Fruit fly (Drosophila melanogaster) whole organism, embryonic: Measurements from ENCODE around the gene PolG2.

ENCODE experiments used
- CG10274 ChIP-seq: fragments of 200-800 bp; sonication (Bioruptor generic); optimal IDR thresholded peaks from 3 replicates; lab custom pipeline; 2017; ENCODE audit warnings: missing biosample characterization, mild to moderate bottlenecking, missing genetic modification characterization
- CG11504 ChIP-seq: fragments of 200-800 bp; sonication (Bioruptor generic); optimal IDR thresholded peaks from 3 replicates; lab custom pipeline; 2019; ENCODE audit warnings: missing biosample characterization, mild to moderate bottlenecking, missing genetic modification characterization, moderate library complexity
- CG12071 ChIP-seq: fragments of 200-800 bp; sonication (Bioruptor generic); optimal IDR thresholded peaks from 3 replicates; lab custom pipeline; 2018; ENCODE audit warnings: missing biosample characterization, mild to moderate bottlenecking, missing genetic modification characterization
- CG12155 ChIP-seq: fragments of 200-800 bp; sonication (Bioruptor generic); optimal IDR thresholded peaks from 3 replicates; lab custom pipeline; 2016; ENCODE audit warnings: missing biosample characterization, missing genetic modification characterization
- CG14860 ChIP-seq: fragments of 200-800 bp; sonication (Bioruptor generic); IDR thresholded peaks from 3 replicates; pipeline ENCODE4 v1.3.6; 2022; ENCODE audit warnings: missing biosample characterization, missing genetic modification characterization; ENCODE audit not compliant: partially characterized antibody
- CG15514 ChIP-seq: fragments of 200-800 bp; sonication (Bioruptor generic); optimal IDR thresholded peaks from 3 replicates; lab custom pipeline; 2017; ENCODE audit warnings: missing biosample characterization, missing genetic modification characterization, mild to moderate bottlenecking, moderate library complexity, missing genetic modification reagents
- CG16863 ChIP-seq: fragments of 200-800 bp; sonication (Bioruptor generic); optimal IDR thresholded peaks from 3 replicates; lab custom pipeline; 2016; ENCODE audit warnings: missing biosample characterization, missing genetic modification characterization
- CG17385 ChIP-seq: fragments of 200-800 bp; sonication (Bioruptor generic); optimal IDR thresholded peaks from 3 replicates; lab custom pipeline; 2018; ENCODE audit warnings: missing biosample characterization, mild to moderate bottlenecking, missing genetic modification characterization
- CG18599 ChIP-seq: fragments of 200-800 bp; sonication (Bioruptor generic); optimal IDR thresholded peaks from 3 replicates; lab custom pipeline; 2017; ENCODE audit warnings: missing biosample characterization, missing genetic modification characterization, mild to moderate bottlenecking, moderate library complexity, missing genetic modification reagents
- CG2199 ChIP-seq: fragments of 200-800 bp; sonication (Bioruptor generic); IDR thresholded peaks from 3 replicates; pipeline ENCODE4 v1.3.6; 2022; ENCODE audit warnings: missing biosample characterization, missing genetic modification characterization
- CG2875 ChIP-seq: fragments of 200-800 bp; sonication (Bioruptor generic); optimal IDR thresholded peaks from 2 replicates; lab custom pipeline; 2017; ENCODE audit warnings: missing biosample characterization, mild to moderate bottlenecking, missing genetic modification characterization, missing genetic modification reagents
- CG3281 ChIP-seq: fragments of 200-800 bp; sonication (Bioruptor generic); optimal IDR thresholded peaks from 3 replicates; lab custom pipeline; 2017; ENCODE audit warnings: missing biosample characterization, mild to moderate bottlenecking, missing genetic modification characterization
- CG34376 ChIP-seq: fragments of 200-800 bp; sonication (Bioruptor generic); optimal IDR thresholded peaks from 2 replicates; lab custom pipeline; 2018; ENCODE audit warnings: missing biosample characterization, mild to moderate bottlenecking, missing genetic modification characterization
- CG34422 ChIP-seq: fragments of 200-800 bp; sonication (Bioruptor generic); IDR thresholded peaks from 3 replicates; pipeline ENCODE4 v1.3.6; 2022; ENCODE audit warnings: missing biosample characterization, missing genetic modification characterization
- CG3995 ChIP-seq: fragments of 200-800 bp; sonication (Bioruptor generic); optimal IDR thresholded peaks from 3 replicates; lab custom pipeline; 2016; ENCODE audit warnings: missing biosample characterization, missing genetic modification characterization
- CG4617 ChIP-seq: fragments of 200-800 bp; sonication (Bioruptor generic); optimal IDR thresholded peaks from 3 replicates; lab custom pipeline; 2016; ENCODE audit warnings: missing biosample characterization, missing genetic modification characterization, borderline replicate concordance
- CG6791 ChIP-seq: fragments of 200-800 bp; sonication (Bioruptor generic); IDR thresholded peaks from 3 replicates; pipeline ENCODE4 v1.3.6; 2022; ENCODE audit warnings: missing biosample characterization, missing genetic modification characterization; ENCODE audit not compliant: partially characterized antibody
- CG7963 ChIP-seq: fragments of 200-800 bp; sonication (Bioruptor generic); IDR thresholded peaks from 3 replicates; pipeline ENCODE4 v1.3.6; 2022; ENCODE audit warnings: missing biosample characterization, missing genetic modification characterization; ENCODE audit not compliant: partially characterized antibody
- CG8089 ChIP-seq: fragments of 200-800 bp; sonication (Bioruptor generic); optimal IDR thresholded peaks from 3 replicates; lab custom pipeline; 2016; ENCODE audit warnings: missing biosample characterization, missing genetic modification characterization
- Doc3 ChIP-seq: fragments of 200-800 bp; sonication (Bioruptor generic); IDR thresholded peaks from 3 replicates; pipeline ENCODE4 v1.3.6; 2022; ENCODE audit warnings: missing biosample characterization, missing genetic modification characterization; ENCODE audit not compliant: partially characterized antibody
- E2f2 ChIP-seq: fragments of 200-800 bp; sonication (Bioruptor generic); IDR thresholded peaks from 2 replicates; pipeline ENCODE4 v1.3.6; 2022; ENCODE audit warnings: missing biosample characterization, missing genetic modification characterization
- Fer3 ChIP-seq: fragments of 200-800 bp; sonication (Bioruptor generic); optimal IDR thresholded peaks from 2 replicates; lab custom pipeline; 2018; ENCODE audit warnings: missing biosample characterization, mild to moderate bottlenecking, missing genetic modification characterization, moderate library complexity
- GATAe ChIP-seq: fragments of 200-800 bp; sonication (Bioruptor generic); conservative IDR thresholded peaks from 2 replicates; pipeline ENCODE4 v1.3.6; 2022; ENCODE audit warnings: missing biosample characterization, missing genetic modification characterization
- H2.0 ChIP-seq: fragments of 200-800 bp; sonication (Bioruptor generic); IDR thresholded peaks from 2 replicates; pipeline ENCODE4 v1.3.6; 2022; ENCODE audit warnings: missing biosample characterization, missing genetic modification characterization
- HLH4C ChIP-seq: fragments of 200-800 bp; sonication (Bioruptor generic); IDR thresholded peaks from 3 replicates; pipeline ENCODE4 v1.3.6; 2022; ENCODE audit warnings: missing biosample characterization, missing genetic modification characterization; ENCODE audit not compliant: partially characterized antibody
- Hr78 ChIP-seq, 2 experiments: fragments of 200-800 bp in 1 of 2; fragments of >200 bp in 1 of 2; sonication (Bioruptor generic) in 1 of 2; optimal IDR thresholded peaks; 2 replicates each; lab custom pipeline; 2017 to 2019; ENCODE audit warnings: missing biosample characterization in 2 of 2, missing genetic modification characterization in 2 of 2, mild to moderate bottlenecking in 1 of 2, moderate library complexity in 1 of 2
- MBD-R2 ChIP-seq: fragments of 200-800 bp; sonication (Bioruptor generic); IDR thresholded peaks from 2 replicates; pipeline ENCODE4 v1.3.6; 2022; ENCODE audit warnings: missing biosample characterization, missing genetic modification characterization
- MESR4 ChIP-seq: fragments of 200-800 bp; sonication (Bioruptor generic); optimal IDR thresholded peaks from 2 replicates; lab custom pipeline; 2018; ENCODE audit warnings: missing biosample characterization, mild to moderate bottlenecking, missing genetic modification characterization, moderate library complexity
- Optix ChIP-seq: fragments of 200-800 bp; sonication (Bioruptor generic); IDR thresholded peaks from 3 replicates; pipeline ENCODE4 v1.3.6; 2022; ENCODE audit warnings: missing biosample characterization, missing genetic modification characterization
- Pdp1 ChIP-seq, 2 experiments: fragments of 200-800 bp; sonication (Bioruptor generic); optimal IDR thresholded peaks; 3 replicates each; lab custom pipeline; 2016; ENCODE audit warnings: missing biosample characterization in 2 of 2, missing genetic modification characterization in 2 of 2, mild to moderate bottlenecking in 1 of 2, moderate library complexity in 1 of 2
- Xbp1 ChIP-seq: fragments of 200-800 bp; sonication (Bioruptor generic); optimal IDR thresholded peaks from 3 replicates; lab custom pipeline; 2016; ENCODE audit warnings: missing biosample characterization, mild to moderate bottlenecking, missing genetic modification characterization
- aop ChIP-seq: fragments of 200-800 bp; sonication (Bioruptor generic); IDR thresholded peaks from 2 replicates; pipeline ENCODE4 v1.3.6; 2022; ENCODE audit warnings: missing biosample characterization, missing genetic modification characterization
- bbx ChIP-seq: fragments of 200-800 bp; sonication (Bioruptor generic); IDR thresholded peaks from 2 replicates; pipeline ENCODE4 v1.3.6; 2022; ENCODE audit warnings: missing biosample characterization, missing genetic modification characterization; ENCODE audit not compliant: partially characterized antibody
- ewg ChIP-seq: fragments of 200-800 bp; sonication (Bioruptor generic); optimal IDR thresholded peaks from 3 replicates; lab custom pipeline; 2017; ENCODE audit warnings: mild to moderate bottlenecking, missing biosample characterization, missing genetic modification reagents, missing genetic modification characterization
- exex ChIP-seq: fragments of 200-800 bp; sonication (Bioruptor generic); optimal IDR thresholded peaks from 4 replicates; lab custom pipeline; 2018; ENCODE audit warnings: missing biosample characterization, mild to moderate bottlenecking, missing genetic modification characterization, moderate library complexity
- fu2 ChIP-seq: fragments of 200-800 bp; sonication (Bioruptor generic); optimal IDR thresholded peaks from 2 replicates; lab custom pipeline; 2016; ENCODE audit warnings: missing biosample characterization, missing genetic modification characterization
- grn ChIP-seq: fragments of 200-800 bp; sonication (Bioruptor generic); optimal IDR thresholded peaks from 3 replicates; lab custom pipeline; 2017; ENCODE audit warnings: missing biosample characterization, missing genetic modification characterization
- inv ChIP-seq: fragments of 200-800 bp; sonication (Bioruptor generic); IDR thresholded peaks from 2 replicates; pipeline ENCODE4 v1.3.6; 2022; ENCODE audit warnings: missing biosample characterization, missing genetic modification characterization; ENCODE audit not compliant: partially characterized antibody
- knrl ChIP-seq: fragments of 200-800 bp; sonication (Bioruptor generic); IDR thresholded peaks from 3 replicates; pipeline ENCODE4 v1.3.6; 2022; ENCODE audit warnings: missing biosample characterization, missing genetic modification characterization; ENCODE audit not compliant: partially characterized antibody
- lbe ChIP-seq: fragments of 200-800 bp; sonication (Bioruptor generic); optimal IDR thresholded peaks from 2 replicates; lab custom pipeline; 2016; ENCODE audit warnings: missing biosample characterization, mild to moderate bottlenecking, missing genetic modification characterization
- nmo ChIP-seq: fragments of 200-800 bp; sonication (Bioruptor generic); optimal IDR thresholded peaks from 2 replicates; lab custom pipeline; 2018; ENCODE audit warnings: missing biosample characterization, mild to moderate bottlenecking, missing genetic modification characterization, moderate library complexity
- pzg ChIP-seq: fragments of 200-800 bp; sonication (Bioruptor generic); optimal IDR thresholded peaks from 3 replicates; lab custom pipeline; 2018; ENCODE audit warnings: missing biosample characterization, mild to moderate bottlenecking, missing genetic modification characterization, moderate library complexity
- sens ChIP-seq: fragments of 200-800 bp; sonication (Bioruptor generic); peaks from one replicate; lab custom pipeline; 2016; ENCODE audit warnings: missing biosample characterization, missing genetic modification characterization
- slp2 ChIP-seq: fragments of 200-800 bp; sonication (Bioruptor generic); optimal IDR thresholded peaks from 2 replicates; lab custom pipeline; 2016; ENCODE audit warnings: missing biosample characterization, missing genetic modification characterization
- sug ChIP-seq: fragments of 200-800 bp; optimal IDR thresholded peaks from 2 replicates; lab custom pipeline; 2019; ENCODE audit warnings: missing biosample characterization, mild to moderate bottlenecking, missing genetic modification characterization, moderate library complexity
- vfl ChIP-seq: fragments of 200-800 bp; sonication (Bioruptor generic); optimal IDR thresholded peaks from 2 replicates; lab custom pipeline; 2016; ENCODE audit warnings: missing biosample characterization, missing genetic modification characterization

Gene PolG2

dm6 chr2L:13784155-13784681 lies 48.7 kb downstream of the PolG2 start, which contains the start of gene CG16890:
Gene CG16890, minus strand, starts transcription at chr2L:13784338.
- TF ChIP-seq lbe (GFP tag; lab: Kevin White, UChicago) (no peak), CG7963 (GFP tag; lab: Robert Waterston, UW) (0 out of 3 replicates have a peak, but pooled peaks have one; percentile 36), MESR4 (peak; percentile 90), MBD-R2 (GFP tag; lab: Robert Waterston, UW) (0 out of 2 replicates have a peak, but pooled peaks have one; percentile 54), bbx (GFP tag; lab: Robert Waterston, UW) (0 out of 2 replicates have a peak, but pooled peaks have one; percentile 41), knrl (GFP tag; lab: Robert Waterston, UW) (0 out of 3 replicates have a peak, but pooled peaks have one; percentile 6), E2f2 (GFP tag; lab: Robert Waterston, UW) (no peak), H2.0 (GFP tag; lab: Robert Waterston, UW) (no peak), inv (GFP tag; lab: Robert Waterston, UW) (peak; percentile 40; the same call in 1 of the 2 replicates), Hr78 (GFP tag; optimal IDR thresholded peaks at IDR 0.05; lab: Kevin White, UChicago) (no peak), CG16863 (peak; percentile 10), grn (GFP tag; lab: Kevin White, UChicago) (peak; percentile 28), exex (tag; lab: Kevin White, UChicago) (peak; percentile 28), CG6791 (GFP tag; lab: Robert Waterston, UW) (peak; percentile 50; the same call in 1 of the 3 replicates), Optix (GFP tag; lab: Robert Waterston, UW) (no peak), CG3281 (GFP tag; lab: Kevin White, UChicago) (no peak), CG4617 (GFP tag; lab: Kevin White, UChicago) (peak; percentile 14), pzg (GFP tag; lab: Kevin White, UChicago) (peak; percentile 7), CG2875 (no peak), CG15514 (GFP tag; lab: Kevin White, UChicago) (peak; percentile 17), CG2199 (GFP tag; lab: Robert Waterston, UW) (0 out of 3 replicates have a peak, but pooled peaks have one; percentile 47), CG14860 (GFP tag; lab: Robert Waterston, UW) (0 out of 3 replicates have a peak, but pooled peaks have one; percentile 7), HLH4C (GFP tag; lab: Robert Waterston, UW) (peak; percentile 53; the same call in 2 of the 3 replicates), CG34422 (peak; percentile 6; the same call in 1 of the 3 replicates), sug (tag; lab: Kevin White, UChicago) (peak; percentile 36), fu2 (peak; percentile 11), Doc3 (GFP tag; lab: Robert Waterston, UW) (0 out of 3 replicates have a peak, but pooled peaks have one; percentile 27), CG8089 (no peak), CG34376 (peak; percentile 73), slp2 (GFP tag; lab: Kevin White, UChicago) (no peak), Pdp1 (GFP tag; optimal IDR thresholded peaks at IDR 0.05; lab: Kevin White, UChicago) (peak in 1 of 2 experiments; percentile 14), CG3995 (GFP tag; lab: Kevin White, UChicago) (peak; percentile 81), CG17385 (GFP tag; lab: Kevin White, UChicago) (no peak), GATAe (GFP tag; lab: Robert Waterston, UW) (peak; percentile 65)
- TF ChIP-seq, all 482 proteins: peak for 24

- TF ChIP-seq Xbp1 (GFP tag; lab: Kevin White, UChicago) (peak; percentile 22), nmo (GFP tag; lab: Kevin White, UChicago) (peak; percentile 25), sens (GFP tag; lab: Kevin White, UChicago) (peak; percentile 64), CG12155 (GFP tag; lab: Kevin White, UChicago) (no peak), CG11504 (no peak), Fer3 (tag; lab: Kevin White, UChicago) (no peak), ewg (no peak), aop (no peak), CG18599 (no peak), vfl (no peak), CG10274 (no peak), CG12071 (GFP tag; lab: Kevin White, UChicago) (no peak)
Observed at dm6 chr2L:13783264-13784154, 49.4 kb downstream of the PolG2 start, which contains the start of gene Eato. Gene Eato, plus strand, starts transcription at chr2L:13784084.
